Fruit fly (Drosophila melanogaster): Measurements from ENCODE around the gene CheA87a.

Gene CheA87a

DNA sequence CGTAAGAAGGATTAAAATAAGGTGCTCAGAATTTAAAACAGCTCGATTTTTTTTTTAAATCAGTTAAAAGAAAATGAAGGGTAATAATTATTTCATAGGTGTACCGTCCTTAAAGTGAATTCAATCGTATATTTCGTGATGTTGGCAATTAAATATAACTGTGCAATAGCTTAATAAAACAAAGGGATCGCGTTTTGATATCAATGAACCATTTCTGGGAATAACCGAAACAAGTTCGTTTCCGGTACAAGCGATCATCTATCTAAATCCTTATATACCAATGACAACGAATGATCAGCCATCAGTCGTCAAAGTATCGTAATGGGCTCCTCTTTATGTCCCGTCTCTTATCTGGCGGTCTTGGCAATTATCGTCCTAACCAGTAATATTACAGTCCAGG, at the start of gene CheA87a:
Gene CheA87a, plus strand, starts transcription at position 301 of the 400 bp plus-strand sequence.
- TF ChIP-seq fkh (GFP tag; optimal IDR thresholded peaks at IDR 0.05) (no peak), Sox15 (GFP tag; optimal IDR thresholded peaks at IDR 0.05) (no peak), CG10631 (GFP tag; optimal IDR thresholded peaks at IDR 0.05) (no peak), Sox14 (GFP tag; optimal IDR thresholded peaks at IDR 0.05) (no peak), Eip93F (GFP tag; optimal IDR thresholded peaks at IDR 0.05) (no peak), net (GFP tag; optimal IDR thresholded peaks at IDR 0.05) (no peak), CG1621 (tag; optimal IDR thresholded peaks at IDR 0.05) (no peak), cyc (GFP tag; optimal IDR thresholded peaks at IDR 0.05) (no peak)

DNA sequence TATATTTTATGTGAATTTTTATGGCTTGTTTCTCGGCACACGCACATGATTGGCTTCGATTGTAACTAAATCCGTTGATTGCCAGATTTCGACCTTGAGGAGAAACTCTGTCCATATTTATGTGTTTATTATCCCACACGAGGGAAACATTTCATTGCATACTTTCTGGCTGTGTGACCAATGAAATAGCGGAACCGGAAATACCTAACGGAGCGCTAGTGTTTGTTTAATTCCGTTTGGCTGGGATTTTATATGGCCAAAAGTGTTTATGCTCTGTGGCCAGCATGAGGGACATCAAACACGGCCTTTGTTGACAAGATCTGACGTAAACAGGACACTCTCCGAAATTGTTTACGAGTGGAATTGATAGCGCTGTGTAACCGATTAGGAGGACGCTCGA, 49.6 kb upstream of the CheA87a start:
- TF ChIP-seq Met (GFP tag; optimal IDR thresholded peaks at IDR 0.05): peak; percentile 13
- TF ChIP-seq acj6 (GFP tag; optimal IDR thresholded peaks at IDR 0.05): peak; percentile 2
- no peak for TF ChIP-seq CG31627 (GFP tag; optimal IDR thresholded peaks at IDR 0.05)
- TF ChIP-seq CG6163 (GFP tag; IDR thresholded peaks at IDR 0.05): no peak
- peak; percentile 77 for TF ChIP-seq Eip78C (GFP tag)
- no peak for TF ChIP-seq Gug (GFP tag; IDR thresholded peaks at IDR 0.05)
- TF ChIP-seq vri (GFP tag; optimal IDR thresholded peaks at IDR 0.05): no peak
- no peak for TF ChIP-seq CG8319 (GFP tag; optimal IDR thresholded peaks at IDR 0.05)
- TF ChIP-seq CG3919 (GFP tag; optimal IDR thresholded peaks at IDR 0.05): peak; percentile 40
- no peak for TF ChIP-seq Eip93F (GFP tag; optimal IDR thresholded peaks at IDR 0.05)
- no peak for TF ChIP-seq Sox15 (GFP tag; optimal IDR thresholded peaks at IDR 0.05)
- no peak for TF ChIP-seq CG9139 (GFP tag; optimal IDR thresholded peaks at IDR 0.05)
- TF ChIP-seq CG3032 (tag; optimal IDR thresholded peaks at IDR 0.05): no peak
- TF ChIP-seq CG6854 (GFP tag; optimal IDR thresholded peaks at IDR 0.05): no peak
- TF ChIP-seq ss (GFP tag; optimal IDR thresholded peaks at IDR 0.05): no peak
- no peak for TF ChIP-seq fd59A (GFP tag; optimal IDR thresholded peaks at IDR 0.05)
- peak; percentile 16 for TF ChIP-seq pdm3 (GFP tag; optimal IDR thresholded peaks at IDR 0.05)
- no peak for TF ChIP-seq Ets21C (GFP tag; optimal IDR thresholded peaks at IDR 0.05)
- no peak for TF ChIP-seq Hr38 (GFP tag; optimal IDR thresholded peaks at IDR 0.05)
- peak; percentile 29 for TF ChIP-seq CG34406 (GFP tag; optimal IDR thresholded peaks at IDR 0.05)
- no peak for TF ChIP-seq fkh (GFP tag; optimal IDR thresholded peaks at IDR 0.05)
- TF ChIP-seq net (GFP tag; optimal IDR thresholded peaks at IDR 0.05): peak; percentile 30
- TF ChIP-seq OdsH (GFP tag; optimal IDR thresholded peaks at IDR 0.05): no peak
- TF ChIP-seq CG11294 (GFP tag; IDR thresholded peaks at IDR 0.05): no peak
- TF ChIP-seq Sox102F (GFP tag; optimal IDR thresholded peaks at IDR 0.05): peak; percentile 43
- TF ChIP-seq salr (GFP tag; optimal IDR thresholded peaks at IDR 0.05): peak in 1 of 2 experiments; percentile 8
- peak; percentile 35 for TF ChIP-seq achi (GFP tag; optimal IDR thresholded peaks at IDR 0.05)
- no peak for TF ChIP-seq Hr4 (GFP tag; optimal IDR thresholded peaks at IDR 0.05)
- no peak for TF ChIP-seq Smox (GFP tag; optimal IDR thresholded peaks at IDR 0.05)

DNA sequence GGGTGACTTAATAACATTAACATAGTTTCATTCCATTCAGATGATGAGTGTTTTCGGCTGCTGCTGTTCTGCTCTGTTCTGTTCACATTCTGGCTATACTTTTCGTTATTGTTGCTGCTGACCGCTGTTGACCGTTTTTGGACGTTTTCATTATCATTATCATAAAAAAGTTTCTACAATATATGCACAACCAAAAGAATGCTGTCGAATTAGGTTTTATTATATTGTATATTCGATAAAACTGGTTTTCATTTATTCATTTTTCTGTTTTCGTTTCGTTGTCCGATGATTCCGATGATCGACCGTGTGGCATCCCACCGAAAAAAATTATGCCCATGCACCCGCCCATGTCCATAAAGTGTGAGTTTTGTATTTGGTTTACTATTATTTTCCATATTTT, 36.4 kb upstream of the CheA87a start:
- no peak for TF ChIP-seq CG1621 (tag; optimal IDR thresholded peaks at IDR 0.05)
- no peak for TF ChIP-seq dac (GFP tag; optimal IDR thresholded peaks at IDR 0.05)
- no peak for TF ChIP-seq eg (GFP tag; IDR thresholded peaks at IDR 0.05)
- no peak for TF ChIP-seq Eip78C (GFP tag)
- TF ChIP-seq spab (GFP tag; optimal IDR thresholded peaks at IDR 0.05): no peak
- no peak for TF ChIP-seq Sox14 (GFP tag; optimal IDR thresholded peaks at IDR 0.05)
- TF ChIP-seq CG6854 (GFP tag; optimal IDR thresholded peaks at IDR 0.05): no peak
- no peak for TF ChIP-seq net (GFP tag; optimal IDR thresholded peaks at IDR 0.05)
- no peak for TF ChIP-seq pdm3 (GFP tag; optimal IDR thresholded peaks at IDR 0.05)
- no peak for TF ChIP-seq Smox (GFP tag; optimal IDR thresholded peaks at IDR 0.05)
- no peak for TF ChIP-seq Eip93F (GFP tag; optimal IDR thresholded peaks at IDR 0.05)

DNA sequence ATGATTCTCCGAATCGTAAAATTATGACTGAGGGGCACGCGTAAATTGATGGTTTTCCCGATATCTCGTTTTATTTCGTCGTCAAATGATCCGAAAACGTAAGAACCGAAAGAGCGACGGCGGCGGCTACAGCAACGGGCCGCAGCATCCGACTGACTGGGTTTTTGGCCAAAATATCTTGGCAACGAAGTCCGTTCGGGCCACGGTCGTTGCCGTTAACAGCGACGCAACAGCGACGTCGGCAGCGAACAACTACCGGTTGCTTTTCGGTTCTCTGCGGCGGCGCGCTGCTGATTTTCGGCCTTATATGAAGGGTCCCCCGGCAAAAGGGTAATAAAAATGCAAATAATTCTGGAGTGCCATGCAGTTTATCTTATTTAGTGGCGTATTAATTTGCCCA, 35.4 kb upstream of the CheA87a start, which contains the start of gene PK2-R2:
Gene PK2-R2, minus strand, starts transcription at position 160 of the 400 bp plus-strand sequence.
- TF ChIP-seq CG11294 (GFP tag; IDR thresholded peaks at IDR 0.05): no peak
- no peak for TF ChIP-seq CG9139 (GFP tag; optimal IDR thresholded peaks at IDR 0.05)
- TF ChIP-seq CG3032 (tag; optimal IDR thresholded peaks at IDR 0.05): no peak
- TF ChIP-seq CG11902 (GFP tag; optimal IDR thresholded peaks at IDR 0.05): no peak
- TF ChIP-seq CG6276 (GFP tag; optimal IDR thresholded peaks at IDR 0.05): no peak
- no peak for TF ChIP-seq CG6163 (GFP tag; IDR thresholded peaks at IDR 0.05)
- TF ChIP-seq Ets21C (GFP tag; optimal IDR thresholded peaks at IDR 0.05): no peak
- TF ChIP-seq CG8119 (GFP tag; IDR thresholded peaks at IDR 0.05): no peak
- TF ChIP-seq topi (GFP tag; optimal IDR thresholded peaks at IDR 0.05): no peak
- no peak for TF ChIP-seq Hr39 (GFP tag; optimal IDR thresholded peaks at IDR 0.05)
- TF ChIP-seq fd59A (GFP tag; optimal IDR thresholded peaks at IDR 0.05): no peak
